Fruit fly (Drosophila melanogaster): Measurements from ENCODE around the gene Kots.
A peak's percentile ranks its signal among the peaks of the same experiment; 100 is the strongest.

Gene Kots

DNA sequence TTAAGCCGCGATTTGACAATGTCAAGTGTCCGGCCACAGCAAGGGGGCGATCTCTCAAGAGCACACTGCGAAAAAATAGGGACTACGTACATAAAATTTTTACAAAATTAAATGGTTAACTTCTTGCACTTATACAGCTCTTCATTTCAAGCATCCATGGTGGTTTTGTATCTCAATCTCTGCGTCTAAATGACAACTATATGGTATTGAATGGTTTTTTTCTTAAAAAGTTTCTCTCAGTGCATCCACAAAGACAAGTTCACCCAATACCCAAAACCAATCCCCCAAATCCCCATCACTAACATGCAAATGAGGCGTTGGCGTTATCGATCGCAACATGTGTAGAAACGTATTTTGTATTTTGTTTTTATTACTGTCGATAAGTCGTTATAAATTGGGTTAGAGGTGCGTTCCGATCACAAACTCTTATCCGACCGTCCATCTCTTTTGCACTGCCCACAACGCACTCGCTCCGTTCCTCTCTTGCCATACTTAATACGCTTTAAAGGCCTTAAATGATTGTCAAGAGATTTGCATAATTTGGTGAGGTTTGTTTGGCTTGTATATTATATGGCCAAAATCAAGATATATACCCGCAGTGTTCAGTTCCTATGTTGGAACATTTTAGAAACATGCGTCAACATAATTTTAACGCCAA, 49.1 kb downstream of the Kots start (continued):
- TF ChIP-seq CG2678 (tag; optimal IDR thresholded peaks at IDR 0.05) (peak; percentile 85), Atf6 (GFP tag; IDR thresholded peaks at IDR 0.05) (peak; percentile 70; the same call in 1 of the 2 replicates), Sin3A (optimal IDR thresholded peaks at IDR 0.05) (no peak), CG1233 (GFP tag; optimal IDR thresholded peaks at IDR 0.05) (peak; percentile 54), CG10959 (GFP tag; IDR thresholded peaks at IDR 0.05) (peak; percentile 69), CG14965 (GFP tag; optimal IDR thresholded peaks at IDR 0.05; ENCODE audit: borderline replicate concordance) (no peak), NFAT (GFP tag; IDR thresholded peaks at IDR 0.05) (peak; percentile 73), CG1024 (GFP tag; IDR thresholded peaks at IDR 0.05) (peak; percentile 72), ci (GFP tag; IDR thresholded peaks at IDR 0.05) (peak; percentile 93), Mes4 (GFP tag; optimal IDR thresholded peaks at IDR 0.05) (peak; percentile 29), Fer3 (tag; optimal IDR thresholded peaks at IDR 0.05) (peak; percentile 72), fd102C (GFP tag; optimal IDR thresholded peaks at IDR 0.05) (no peak), Eip74EF (GFP tag; optimal IDR thresholded peaks at IDR 0.05) (peak in 1 of 2 experiments; percentile 44), hbn (GFP tag; IDR thresholded peaks at IDR 0.05; ENCODE audit: partially characterized antibody) (no peak), prd (optimal IDR thresholded peaks at IDR 0.05) (no peak), prd (GFP tag; IDR thresholded peaks at IDR 0.05) (peak; percentile 86), Oaz (GFP tag; IDR thresholded peaks at IDR 0.05) (peak; percentile 60), ind (GFP tag; optimal IDR thresholded peaks at IDR 0.05) (peak; percentile 75), Kr (GFP tag; optimal IDR thresholded peaks at IDR 0.05) (no peak), MESR4 (GFP tag; optimal IDR thresholded peaks at IDR 0.05) (no peak), Nf-YA (GFP tag; IDR thresholded peaks at IDR 0.05) (peak; percentile 64), vfl (GFP tag; optimal IDR thresholded peaks at IDR 0.05) (peak; percentile 37), CG11723 (GFP tag; optimal IDR thresholded peaks at IDR 0.05) (peak; percentile 54), CG18599 (GFP tag; optimal IDR thresholded peaks at IDR 0.05) (peak; percentile 68), CG33557 (GFP tag; optimal IDR thresholded peaks at IDR 0.05) (no peak), bsh (GFP tag; optimal IDR thresholded peaks at IDR 0.05) (peak in 1 of 2 experiments; percentile 80), Tbp (GFP tag; optimal IDR thresholded peaks at IDR 0.05) (no peak), Hr51 (GFP tag; optimal IDR thresholded peaks at IDR 0.05) (peak; percentile 42 to 82), dm (GFP tag; optimal IDR thresholded peaks at IDR 0.05) (peak; percentile 62), CG6765 (GFP tag; optimal IDR thresholded peaks at IDR 0.05) (peak; percentile 37), al (GFP tag; IDR thresholded peaks at IDR 0.05) (peak; percentile 85), Sry-β (GFP tag; optimal IDR thresholded peaks at IDR 0.05) (peak; percentile 4), CG34376 (GFP tag; optimal IDR thresholded peaks at IDR 0.05) (no peak), CG18619 (GFP tag; optimal IDR thresholded peaks at IDR 0.05) (peak; percentile 39), ro (GFP tag; IDR thresholded peaks at IDR 0.05) (no peak; the same call in 1 of the 2 replicates), CG11696 (GFP tag; IDR thresholded peaks at IDR 0.05) (no peak), CG3065 (GFP tag; optimal IDR thresholded peaks at IDR 0.05) (peak; percentile 23), sima (GFP tag; optimal IDR thresholded peaks at IDR 0.05) (peak; percentile 54), seq (GFP tag; IDR thresholded peaks at IDR 0.05) (peak; percentile 61), CG14860 (GFP tag; IDR thresholded peaks at IDR 0.05; ENCODE audit: partially characterized antibody) (no peak), knrl (GFP tag; IDR thresholded peaks at IDR 0.05; ENCODE audit: partially characterized antibody) (no peak), tap (tag; optimal IDR thresholded peaks at IDR 0.05) (peak; percentile 74), Atf3 (GFP tag; optimal IDR thresholded peaks at IDR 0.05) (peak; percentile 62), ham (GFP tag; IDR thresholded peaks at IDR 0.05) (peak; percentile 41; the same call in 1 of the 2 replicates), Ssrp (tag; optimal IDR thresholded peaks at IDR 0.05) (peak; percentile 71), CG11504 (tag; optimal IDR thresholded peaks at IDR 0.05) (peak; percentile 85), nerfin-1 (tag; optimal IDR thresholded peaks at IDR 0.05) (peak; percentile 61), croc (GFP tag; conservative IDR thresholded peaks at IDR 0.05) (peak; percentile 57; the same call in 2 of the 3 replicates), CG1832 (GFP tag; optimal IDR thresholded peaks at IDR 0.05) (no peak)
